Worm (Caenorhabditis elegans): ENCODE results near the gene dop-3.

Gene dop-3

ce11 chrX:6569624-6570023 is at the start of gene dop-3:
Gene dop-3, minus strand, starts transcription at chrX:6569724.
- peak in 1 of 2 experiments; percentile 71 for TF ChIP-seq unc-62 (GFP tag; optimal IDR thresholded peaks at IDR 0.05 in 1 of 2)
- no peak for TF ChIP-seq unc-62 (tag; optimal IDR thresholded peaks at IDR 0.05)
- TF ChIP-seq ZK546.5 (tag; optimal IDR thresholded peaks at IDR 0.05): no peak

- TF ChIP-seq mep-1 (tag; optimal IDR thresholded peaks at IDR 0.05): no peak
- TF ChIP-seq dve-1 (tag; optimal IDR thresholded peaks at IDR 0.05; ENCODE audit: insufficient read depth): no peak
- TF ChIP-seq tra-1 (GFP tag; IDR thresholded peaks at IDR 0.05): no peak
- TF ChIP-seq arid-1 (GFP tag; conservative IDR thresholded peaks at IDR 0.05): no peak
- TF ChIP-seq ztf-7 (tag; optimal IDR thresholded peaks at IDR 0.05): no peak
- TF ChIP-seq nhr-76 (tag; optimal IDR thresholded peaks at IDR 0.05): no peak
- no peak for TF ChIP-seq lin-38 (GFP tag; IDR thresholded peaks at IDR 0.05)
- TF ChIP-seq Y105C5A.15 (GFP tag; IDR thresholded peaks at IDR 0.05): no peak
- no peak for TF ChIP-seq saeg-2 (GFP tag; IDR thresholded peaks at IDR 0.05)
- TF ChIP-seq lin-1 (GFP tag; IDR thresholded peaks at IDR 0.05): no peak
- no peak for TF ChIP-seq nhr-48 (tag; optimal IDR thresholded peaks at IDR 0.05)
Measured at ce11 chrX:6618712-6619111, 49.2 kb upstream of the dop-3 start, which contains the start of gene kqt-1. Gene kqt-1, plus strand, starts transcription at chrX:6619012.

ce11 chrX:6617622-6618021 is 48.1 kb upstream of the dop-3 start:
- TF ChIP-seq saeg-2 (GFP tag; IDR thresholded peaks at IDR 0.05) (no peak), nhr-76 (tag; optimal IDR thresholded peaks at IDR 0.05) (no peak), fkh-10 (GFP tag; optimal IDR thresholded peaks at IDR 0.05) (no peak), mes-2 (tag; optimal IDR thresholded peaks at IDR 0.05; ENCODE audit: poor library complexity, severe bottlenecking) (no peak), zip-11 (GFP tag; IDR thresholded peaks at IDR 0.05) (no peak), madf-5 (GFP tag; IDR thresholded peaks at IDR 0.05) (no peak), duxl-1 (tag; optimal IDR thresholded peaks at IDR 0.05; ENCODE audit: poor library complexity) (no peak), lin-38 (GFP tag; IDR thresholded peaks at IDR 0.05) (no peak), unc-130 (GFP tag; optimal IDR thresholded peaks at IDR 0.05) (no peak), nhr-25 (tag; optimal IDR thresholded peaks at IDR 0.05; ENCODE audit: borderline replicate concordance, insufficient read depth) (no peak), T26A8.4 (GFP tag; IDR thresholded peaks at IDR 0.05) (no peak), Y5F2A.4 (GFP tag; optimal IDR thresholded peaks at IDR 0.05) (no peak), snpc-4 (tag; optimal IDR thresholded peaks at IDR 0.05) (no peak)

ce11 chrX:6613537-6613936 is 44.0 kb upstream of the dop-3 start:
- TF ChIP-seq ceh-20 (GFP tag; IDR thresholded peaks at IDR 0.05) (no peak), F26F4.8 (GFP tag; conservative IDR thresholded peaks at IDR 0.05) (no peak), ceh-44 (GFP tag; IDR thresholded peaks at IDR 0.05) (no peak), zip-2 (tag; optimal IDR thresholded peaks at IDR 0.05) (no peak), F10B5.3 (tag; optimal IDR thresholded peaks at IDR 0.05) (no peak), R02D3.7 (tag; optimal IDR thresholded peaks at IDR 0.05) (no peak), daf-12 (tag; optimal IDR thresholded peaks at IDR 0.05) (no peak), cey-2 (tag; optimal IDR thresholded peaks at IDR 0.05; ENCODE audit: borderline replicate concordance, insufficient read depth) (no peak), lin-1 (GFP tag; IDR thresholded peaks at IDR 0.05) (no peak), mxl-3 (GFP tag; optimal IDR thresholded peaks at IDR 0.05) (no peak), Y48G9A.11 (GFP tag; IDR thresholded peaks at IDR 0.05) (no peak), ceh-82 (tag; optimal IDR thresholded peaks at IDR 0.05) (no peak), dmd-6 (GFP tag; IDR thresholded peaks at IDR 0.05) (no peak), fkh-10 (GFP tag; optimal IDR thresholded peaks at IDR 0.05) (no peak), mdl-1 (tag; optimal IDR thresholded peaks at IDR 0.05) (no peak), snpc-1.2 (GFP tag; IDR thresholded peaks at IDR 0.05) (no peak), nhr-111 (GFP tag; optimal IDR thresholded peaks at IDR 0.05) (no peak), nhr-102 (tag; optimal IDR thresholded peaks at IDR 0.05) (no peak), jun-1 (tag; optimal IDR thresholded peaks at IDR 0.05) (no peak), dmd-9 (GFP tag; IDR thresholded peaks at IDR 0.05) (no peak)

All from whole organism, L4 larva.